Worm (Caenorhabditis elegans) whole organism, L3 larva: ENCODE measurements around the gene F21C10.3.

Experiments
- R02D3.7 ChIP-seq: fragments of 150-350 bp; optimal IDR thresholded peaks from 2 replicates; lab custom pipeline; 2014; ENCODE audit warnings: missing biosample characterization, missing genetic modification characterization
- ZK546.5 ChIP-seq: sonication (generic microtip); optimal IDR thresholded peaks from 2 replicates; lab custom pipeline; 2017; ENCODE audit warnings: missing biosample characterization, missing genetic modification characterization
- aly-2 ChIP-seq: fragments of 150-350 bp; optimal IDR thresholded peaks from 2 replicates; lab custom pipeline; 2014; ENCODE audit warnings: missing biosample characterization, missing genetic modification characterization
- ama-1 ChIP-seq: fragments of 150-350 bp; optimal IDR thresholded peaks from 2 replicates; lab custom pipeline; 2018
- ceh-16 ChIP-seq: sonication (generic microtip); optimal IDR thresholded peaks from 2 replicates; lab custom pipeline; 2017; ENCODE audit warnings: missing biosample characterization, missing genetic modification characterization
- ceh-28 ChIP-seq: fragments of 150-350 bp; optimal IDR thresholded peaks from 2 replicates; lab custom pipeline; 2014; ENCODE audit warnings: missing biosample characterization, missing genetic modification reagents, missing genetic modification characterization
- ceh-82 ChIP-seq: fragments of 150-350 bp; optimal IDR thresholded peaks from 2 replicates; lab custom pipeline; 2014; ENCODE audit warnings: missing biosample characterization, missing genetic modification characterization
- ceh-9 ChIP-seq: sonication (generic microtip); optimal IDR thresholded peaks from 2 replicates; lab custom pipeline; 2018; ENCODE audit warnings: missing biosample characterization, missing genetic modification characterization
- daf-12 ChIP-seq: fragments of 150-350 bp; optimal IDR thresholded peaks from 2 replicates; lab custom pipeline; 2014; ENCODE audit warnings: missing biosample characterization, missing genetic modification reagents, missing genetic modification characterization
- egl-27 ChIP-seq: sonication (generic microtip); optimal IDR thresholded peaks from 4 replicates; lab custom pipeline; 2017; ENCODE audit warnings: missing biosample characterization, missing genetic modification reagents, missing genetic modification characterization
- egl-5 ChIP-seq: fragments of 150-350 bp; optimal IDR thresholded peaks from 2 replicates; lab custom pipeline; 2017; ENCODE audit warnings: missing biosample characterization, missing genetic modification reagents, missing genetic modification characterization, inconsistent platforms
- elt-2 ChIP-seq: sonication (generic microtip); optimal IDR thresholded peaks from 2 replicates; lab custom pipeline; 2016; ENCODE audit warnings: missing genetic modification reagents, mild to moderate bottlenecking, missing genetic modification characterization, missing compliant biosample characterization
- elt-3 ChIP-seq, 3 experiments: fragments of 150-350 bp in 1 of 3; sonication (generic microtip) in 2 of 3; optimal IDR thresholded peaks; 2 replicates in 2 of 3; 4 replicates in 1 of 3; lab custom pipeline; 2014 to 2017; ENCODE audit warnings: missing biosample characterization in 3 of 3, missing genetic modification characterization in 3 of 3
- eor-1 ChIP-seq, 2 experiments: fragments of 150-350 bp; optimal IDR thresholded peaks; 2 replicates each; lab custom pipeline; 2014 to 2018; ENCODE audit warnings: missing biosample characterization in 2 of 2, missing genetic modification characterization in 2 of 2
- fkh-10 ChIP-seq: sonication (generic microtip); optimal IDR thresholded peaks from 2 replicates; lab custom pipeline; 2017; ENCODE audit warnings: missing biosample characterization, missing genetic modification reagents, missing genetic modification characterization
- fkh-2 ChIP-seq: fragments of 150-350 bp; optimal IDR thresholded peaks from 2 replicates; lab custom pipeline; 2014; ENCODE audit warnings: missing biosample characterization, missing genetic modification reagents, missing genetic modification characterization
- jun-1 ChIP-seq: fragments of 150-350 bp; optimal IDR thresholded peaks from 2 replicates; lab custom pipeline; 2014; ENCODE audit warnings: missing biosample characterization, missing genetic modification reagents, missing genetic modification characterization
- lin-15B ChIP-seq: fragments of 150-350 bp; optimal IDR thresholded peaks from 2 replicates; lab custom pipeline; 2014; ENCODE audit warnings: missing biosample characterization, missing genetic modification characterization
- lin-39 ChIP-seq: fragments of 150-350 bp; optimal IDR thresholded peaks from 2 replicates; lab custom pipeline; 2018; ENCODE audit warnings: missing biosample characterization, missing genetic modification reagents, missing genetic modification characterization
- lsy-12 ChIP-seq: sonication (generic microtip); optimal IDR thresholded peaks from 2 replicates; lab custom pipeline; 2016; ENCODE audit warnings: mild to moderate bottlenecking, missing genetic modification characterization, missing compliant biosample characterization
- mdl-1 ChIP-seq: fragments of 150-350 bp; optimal IDR thresholded peaks from 2 replicates; lab custom pipeline; 2014; ENCODE audit warnings: missing biosample characterization, missing genetic modification characterization
- mml-1 ChIP-seq: fragments of 150-350 bp; sonication (generic microtip); optimal IDR thresholded peaks from 3 replicates; lab custom pipeline; 2014; ENCODE audit warnings: missing biosample characterization, missing genetic modification characterization
- nfya-1 ChIP-seq: sonication (generic microtip); optimal IDR thresholded peaks from 2 replicates; lab custom pipeline; 2017; ENCODE audit warnings: missing genetic modification characterization, mild to moderate bottlenecking, missing compliant biosample characterization, antibody characterized with exemption, moderate library complexity; ENCODE audit not compliant: insufficient read depth
- nhr-11 ChIP-seq: fragments of 150-350 bp; optimal IDR thresholded peaks from 2 replicates; lab custom pipeline; 2014; ENCODE audit warnings: missing biosample characterization, missing genetic modification characterization
- nhr-12 ChIP-seq: fragments of 150-350 bp; optimal IDR thresholded peaks from 2 replicates; lab custom pipeline; 2014; ENCODE audit warnings: missing biosample characterization, missing genetic modification characterization
- nhr-23 ChIP-seq: fragments of 150-350 bp; optimal IDR thresholded peaks from 2 replicates; lab custom pipeline; 2014; ENCODE audit warnings: missing biosample characterization, missing genetic modification reagents, missing genetic modification characterization
- nhr-237 ChIP-seq: fragments of 150-350 bp; optimal IDR thresholded peaks from 2 replicates; lab custom pipeline; 2014; ENCODE audit warnings: missing biosample characterization, missing genetic modification characterization
- nhr-25 ChIP-seq: sonication (generic microtip); optimal IDR thresholded peaks from 2 replicates; lab custom pipeline; 2017; ENCODE audit warnings: missing biosample characterization, missing genetic modification characterization
- nhr-28 ChIP-seq: fragments of 150-350 bp; optimal IDR thresholded peaks from 2 replicates; lab custom pipeline; 2014; ENCODE audit warnings: missing biosample characterization, missing genetic modification characterization
- nhr-43 ChIP-seq: sonication (generic microtip); optimal IDR thresholded peaks from 2 replicates; lab custom pipeline; 2016; ENCODE audit warnings: mild to moderate bottlenecking, missing genetic modification characterization, missing compliant biosample characterization; ENCODE audit not compliant: poor library complexity, severe bottlenecking
- nhr-67 ChIP-seq: fragments of 150-350 bp; optimal IDR thresholded peaks from 2 replicates; lab custom pipeline; 2014; ENCODE audit warnings: missing biosample characterization, missing genetic modification characterization
- nhr-76 ChIP-seq: fragments of 150-350 bp; sonication (generic microtip); optimal IDR thresholded peaks from 5 replicates; lab custom pipeline; 2014; ENCODE audit warnings: missing biosample characterization, missing genetic modification characterization
- nhr-77 ChIP-seq: fragments of 150-350 bp; optimal IDR thresholded peaks from 2 replicates; lab custom pipeline; 2014; ENCODE audit warnings: missing biosample characterization, missing genetic modification characterization
- pha-4 ChIP-seq: fragments of 150-350 bp; optimal IDR thresholded peaks from 2 replicates; lab custom pipeline; 2014; ENCODE audit warnings: missing biosample characterization, missing genetic modification reagents, missing genetic modification characterization
- pqm-1 ChIP-seq: fragments of 150-350 bp; optimal IDR thresholded peaks from 2 replicates; lab custom pipeline; 2017; ENCODE audit warnings: missing biosample characterization, missing genetic modification characterization, inconsistent platforms
- skn-1 ChIP-seq: fragments of 150-350 bp; optimal IDR thresholded peaks from 2 replicates; lab custom pipeline; 2014; ENCODE audit warnings: missing biosample characterization, missing genetic modification characterization
- snpc-4 ChIP-seq: fragments of 150-350 bp; optimal IDR thresholded peaks from 2 replicates; lab custom pipeline; 2014; ENCODE audit warnings: missing biosample characterization, missing genetic modification characterization
- tbx-2 ChIP-seq: sonication (generic microtip); optimal IDR thresholded peaks from 2 replicates; lab custom pipeline; 2016; ENCODE audit warnings: mild to moderate bottlenecking, missing genetic modification characterization, missing compliant biosample characterization
- unc-39 ChIP-seq: sonication (generic microtip); optimal IDR thresholded peaks from 4 replicates; lab custom pipeline; 2017; ENCODE audit warnings: missing biosample characterization, missing genetic modification characterization
- unc-62 ChIP-seq: fragments of 150-350 bp; sonication (generic microtip); optimal IDR thresholded peaks from 4 replicates; lab custom pipeline; 2014; ENCODE audit warnings: missing biosample characterization, missing genetic modification reagents, missing genetic modification characterization
- zag-1 ChIP-seq: fragments of 150-350 bp; optimal IDR thresholded peaks from 2 replicates; lab custom pipeline; 2014; ENCODE audit warnings: missing biosample characterization, missing genetic modification characterization
- ztf-11 ChIP-seq: fragments of 150-350 bp; optimal IDR thresholded peaks from 2 replicates; lab custom pipeline; 2014; ENCODE audit warnings: missing biosample characterization, missing genetic modification characterization
- ztf-4 ChIP-seq: fragments of 150-350 bp; optimal IDR thresholded peaks from 2 replicates; lab custom pipeline; 2014; ENCODE audit warnings: missing biosample characterization, missing genetic modification characterization

F21C10.3 gene

DNA sequence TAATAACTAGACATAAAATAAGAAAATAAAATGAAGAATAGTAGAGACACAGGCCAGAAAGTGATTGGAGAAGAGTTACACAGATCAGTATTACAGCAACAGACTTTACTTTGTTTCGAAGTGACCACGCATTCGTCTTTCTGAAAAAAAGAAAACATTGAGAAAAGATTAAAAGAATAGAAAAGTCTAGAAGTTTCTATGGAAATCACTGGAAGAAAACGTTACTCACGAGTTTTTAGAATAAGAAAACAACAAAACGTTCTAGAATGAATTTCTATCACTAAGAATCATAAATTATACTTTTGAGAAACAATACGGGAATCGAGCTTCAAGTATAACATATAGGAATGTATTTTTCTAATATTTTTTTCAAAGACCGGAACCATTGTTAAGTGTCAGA, 27.7 kb downstream of the F21C10.3 start:
- TF ChIP-seq mml-1 (tag; lab: Kevin White, UChicago) (no peak), lsy-12 (tag; lab: Kevin White, UChicago) (no peak), ztf-11 (tag; lab: Kevin White, UChicago) (no peak), nhr-76 (no peak), pqm-1 (no peak), eor-1 (tag; optimal IDR thresholded peaks at IDR 0.05; lab: Kevin White, UChicago) (no peak), lin-39 (no peak)

- TF ChIP-seq ceh-28 (tag; lab: Kevin White, UChicago) (no peak), unc-39 (tag; lab: Kevin White, UChicago) (no peak), mdl-1 (tag; lab: Kevin White, UChicago) (no peak), lin-15B (tag; lab: Kevin White, UChicago) (no peak)
- TF ChIP-seq, all 47 proteins: peak for 0
These were observed 28.8 kb downstream of the F21C10.3 start, which contains the start of gene B0222.15 for ce11 chrV:9156679-9157078. Gene B0222.15 (minus strand): TSS chrV:9156779.

DNA sequence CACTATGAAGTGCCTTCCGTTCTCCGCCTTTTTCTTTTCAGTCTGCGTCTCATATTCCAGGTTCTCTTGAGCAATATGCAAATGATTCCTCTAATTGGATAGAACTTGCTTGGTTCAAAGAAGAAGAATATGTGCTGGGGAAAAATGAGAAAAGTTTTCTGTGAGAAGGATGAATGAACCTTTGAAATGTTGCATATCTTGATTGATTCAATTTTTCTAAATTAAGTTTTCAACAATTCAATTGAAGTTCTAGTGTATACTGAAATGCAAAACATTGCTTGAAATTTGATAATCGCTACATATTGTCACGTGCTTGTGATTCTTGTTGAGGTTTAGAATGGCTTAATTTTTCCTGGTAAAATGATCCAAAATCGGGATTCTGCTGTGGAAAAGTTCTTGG, 29.7 kb downstream of the F21C10.3 start:
- TF ChIP-seq fkh-10 (GFP tag; lab: Kevin White, UChicago) (peak; percentile 96), ceh-9 (no peak)

DNA sequence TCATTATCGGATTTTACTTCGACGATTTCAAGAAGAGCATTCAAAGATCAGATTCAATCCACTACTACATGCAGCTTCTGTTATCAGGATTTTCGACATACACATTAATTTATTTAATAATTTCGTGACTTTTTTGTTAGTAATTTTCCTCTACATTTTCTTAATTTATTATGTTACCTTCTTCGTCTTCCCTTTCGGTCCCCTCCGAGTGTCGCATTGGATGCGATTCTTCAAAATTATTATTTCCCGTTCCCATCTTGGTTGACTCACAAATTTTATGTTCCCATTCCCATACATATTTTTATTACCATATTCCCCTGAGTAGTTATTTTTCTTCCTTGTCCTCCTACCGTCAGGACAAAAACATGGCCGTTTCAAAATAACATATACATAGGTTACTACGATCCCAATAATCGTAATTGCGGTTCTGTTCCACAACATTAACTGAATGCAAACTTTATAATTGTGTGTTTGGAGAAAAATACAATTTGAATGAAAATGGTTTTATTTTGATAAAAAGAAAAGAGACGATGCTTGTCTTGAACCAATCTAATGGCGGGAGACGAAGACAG, 31.4 kb downstream of the F21C10.3 start:
- TF ChIP-seq nhr-25 (tag; lab: Kevin White, UChicago) (peak; percentile 88), nfya-1 (tag; lab: Kevin White, UChicago) (peak; percentile 34), ama-1 (lab: Kevin White, UChicago) (peak; percentile 68)
- TF ChIP-seq, all 47 proteins: peak for 3; not testable (repeated sequence) for 44

ce11 chrV:9160224-9160886, 32.5 kb downstream of the F21C10.3 start, which contains the start of gene col-144:
Gene col-144 (minus strand): TSS chrV:9160642.
- TF ChIP-seq aly-2, result no peak
- no peak for TF ChIP-seq nhr-11 (tag; lab: Kevin White, UChicago)
- TF ChIP-seq ceh-28 (tag; lab: Kevin White, UChicago), result no peak
- TF ChIP-seq ceh-9, result no peak
- no peak for TF ChIP-seq lin-39
- peak; percentile 17 for TF ChIP-seq nfya-1 (tag; lab: Kevin White, UChicago)
- no peak for TF ChIP-seq eor-1 (tag; optimal IDR thresholded peaks at IDR 0.05; lab: Kevin White, UChicago)
- TF ChIP-seq tbx-2 (tag; lab: Kevin White, UChicago), result no peak
- no peak for TF ChIP-seq lsy-12 (tag; lab: Kevin White, UChicago)
- TF ChIP-seq nhr-23 (tag; lab: Kevin White, UChicago), result no peak
- no peak for TF ChIP-seq fkh-2 (tag; lab: Kevin White, UChicago)
- no peak for TF ChIP-seq egl-5 (tag; lab: Kevin White, UChicago)
- no peak for TF ChIP-seq zag-1
- no peak for TF ChIP-seq snpc-4 (tag; lab: Kevin White, UChicago)
- TF ChIP-seq R02D3.7 (tag; lab: Kevin White, UChicago), result no peak
- no peak for TF ChIP-seq mml-1 (tag; lab: Kevin White, UChicago)
- no peak for TF ChIP-seq elt-2 (tag; lab: Kevin White, UChicago)
- no peak for TF ChIP-seq ceh-16 (tag; lab: Kevin White, UChicago)
- no peak for TF ChIP-seq ztf-4 (tag; lab: Kevin White, UChicago)
- no peak for TF ChIP-seq nhr-237 (tag; lab: Kevin White, UChicago)
- no peak for TF ChIP-seq ceh-82 (tag; lab: Kevin White, UChicago)
- TF ChIP-seq unc-62 (GFP tag; lab: Kevin White, UChicago), result no peak
- no peak for TF ChIP-seq nhr-77
- no peak for TF ChIP-seq nhr-28 (tag; lab: Kevin White, UChicago)
- TF ChIP-seq pqm-1, result no peak
- no peak for TF ChIP-seq jun-1 (tag; lab: Kevin White, UChicago)
- no peak for TF ChIP-seq lin-15B (tag; lab: Kevin White, UChicago)
- no peak for TF ChIP-seq ZK546.5
- peak; percentile 70 for TF ChIP-seq nhr-25 (tag; lab: Kevin White, UChicago)
- TF ChIP-seq skn-1 (tag; lab: Kevin White, UChicago), result no peak
- TF ChIP-seq unc-39 (tag; lab: Kevin White, UChicago), result no peak
- TF ChIP-seq egl-27 (tag; lab: Kevin White, UChicago), result no peak
- TF ChIP-seq elt-3 (tag; optimal IDR thresholded peaks at IDR 0.05; lab: Kevin White, UChicago), result peak in 1 of 3 experiments; percentile 12
- no peak for TF ChIP-seq pha-4 (tag; lab: Kevin White, UChicago)
- TF ChIP-seq ama-1 (lab: Kevin White, UChicago), result peak; percentile 73
- no peak for TF ChIP-seq nhr-12 (tag; lab: Kevin White, UChicago)
- no peak for TF ChIP-seq nhr-67 (tag; lab: Kevin White, UChicago)
- TF ChIP-seq nhr-43 (tag; lab: Kevin White, UChicago), result peak; percentile 57
- TF ChIP-seq daf-12 (tag; lab: Kevin White, UChicago), result no peak
- TF ChIP-seq fkh-10 (GFP tag; lab: Kevin White, UChicago), result no peak
